Worm (Caenorhabditis elegans) whole organism, late embryonic: ENCODE measurements around the gene srh-127.

Experiments used
- C08G9.2 ChIP-seq: sonication (generic microtip); optimal IDR thresholded peaks from 2 replicates; lab custom pipeline; 2016; ENCODE audit warnings: mild to moderate bottlenecking, missing genetic modification characterization, moderate library complexity, missing compliant biosample characterization
- C38D4.7 ChIP-seq: fragments of 200-800 bp; sonication (Bioruptor generic); optimal IDR thresholded peaks from 2 replicates; lab custom pipeline; 2018; ENCODE audit warnings: mild to moderate bottlenecking, missing genetic modification characterization, moderate library complexity, missing compliant biosample characterization
- K09A11.1 ChIP-seq: sonication (generic microtip); optimal IDR thresholded peaks from 2 replicates; lab custom pipeline; 2017; ENCODE audit warnings: antibody characterized with exemption, mild to moderate bottlenecking, missing genetic modification characterization, missing compliant biosample characterization; ENCODE audit not compliant: insufficient read depth
- Y22D7AL.16 ChIP-seq: sonication (generic microtip); optimal IDR thresholded peaks from 2 replicates; lab custom pipeline; 2016; ENCODE audit warnings: missing genetic modification characterization, missing compliant biosample characterization
- ahr-1 ChIP-seq: sonication (generic microtip); optimal IDR thresholded peaks from 2 replicates; lab custom pipeline; 2016; ENCODE audit warnings: missing genetic modification characterization, missing compliant biosample characterization
- ama-1 ChIP-seq: fragments of 150-350 bp; optimal IDR thresholded peaks from 2 replicates; lab custom pipeline; 2014
- ceh-18 ChIP-seq: sonication (generic microtip); optimal IDR thresholded peaks from 2 replicates; lab custom pipeline; 2016; ENCODE audit warnings: missing genetic modification characterization, missing compliant biosample characterization
- ceh-19 ChIP-seq: fragments of 200-800 bp; sonication (Bioruptor generic); optimal IDR thresholded peaks from 2 replicates; lab custom pipeline; 2018; ENCODE audit warnings: mild to moderate bottlenecking, missing genetic modification characterization, missing compliant biosample characterization
- ceh-2 ChIP-seq: sonication (generic microtip); optimal IDR thresholded peaks from 2 replicates; lab custom pipeline; 2016; ENCODE audit warnings: missing genotype, missing genetic modification characterization, missing compliant biosample characterization
- ceh-24 ChIP-seq: sonication (generic microtip); optimal IDR thresholded peaks from 2 replicates; lab custom pipeline; 2016; ENCODE audit warnings: mild to moderate bottlenecking, missing genetic modification characterization, missing compliant biosample characterization
- ceh-30 ChIP-seq: fragments of 150-350 bp; optimal IDR thresholded peaks from 2 replicates; lab custom pipeline; 2014; ENCODE audit warnings: missing biosample characterization, missing genetic modification characterization
- ceh-34 ChIP-seq: sonication (generic microtip); optimal IDR thresholded peaks from 2 replicates; lab custom pipeline; 2016; ENCODE audit warnings: mild to moderate bottlenecking, missing genetic modification characterization, missing compliant biosample characterization
- che-1 ChIP-seq: sonication (generic microtip); optimal IDR thresholded peaks from 2 replicates; lab custom pipeline; 2016; ENCODE audit warnings: mild to moderate bottlenecking, missing genetic modification characterization, missing compliant biosample characterization
- elt-2 ChIP-seq: sonication (generic microtip); optimal IDR thresholded peaks from 2 replicates; lab custom pipeline; 2016; ENCODE audit warnings: missing genetic modification reagents, missing genetic modification characterization, missing compliant biosample characterization
- fkh-6 ChIP-seq: sonication (generic microtip); optimal IDR thresholded peaks from 2 replicates; lab custom pipeline; 2016; ENCODE audit warnings: missing genetic modification characterization, missing compliant biosample characterization
- hlh-13 ChIP-seq: fragments of 200-800 bp; sonication (Bioruptor generic); optimal IDR thresholded peaks from 2 replicates; lab custom pipeline; 2018; ENCODE audit warnings: mild to moderate bottlenecking, missing genetic modification characterization, missing compliant biosample characterization
- hlh-15 ChIP-seq: sonication (generic microtip); optimal IDR thresholded peaks from 2 replicates; lab custom pipeline; 2016; ENCODE audit warnings: missing genetic modification characterization, missing compliant biosample characterization
- hlh-6 ChIP-seq: sonication (generic microtip); optimal IDR thresholded peaks from 2 replicates; lab custom pipeline; 2016; ENCODE audit warnings: missing genotype, missing genetic modification characterization, missing compliant biosample characterization
- mec-3 ChIP-seq: sonication (generic microtip); optimal IDR thresholded peaks from 2 replicates; lab custom pipeline; 2016; ENCODE audit warnings: borderline replicate concordance, missing genetic modification characterization, missing compliant biosample characterization
- nfya-1 ChIP-seq: sonication (generic microtip); optimal IDR thresholded peaks from 2 replicates; lab custom pipeline; 2017; ENCODE audit warnings: missing genetic modification characterization, mild to moderate bottlenecking, missing compliant biosample characterization, antibody characterized with exemption, moderate library complexity
- pag-3 ChIP-seq: sonication (generic microtip); optimal IDR thresholded peaks from 2 replicates; lab custom pipeline; 2016; ENCODE audit warnings: missing compliant biosample characterization, missing genetic modification characterization, borderline replicate concordance
- pat-9 ChIP-seq: fragments of 200-800 bp; sonication (Bioruptor generic); optimal IDR thresholded peaks from 2 replicates; lab custom pipeline; 2018; ENCODE audit warnings: mild to moderate bottlenecking, missing genetic modification characterization, moderate library complexity, missing compliant biosample characterization
- pha-2 ChIP-seq: sonication (generic microtip); optimal IDR thresholded peaks from 2 replicates; lab custom pipeline; 2017; ENCODE audit warnings: mild to moderate bottlenecking, missing genetic modification characterization, missing compliant biosample characterization
- pha-4 ChIP-seq: fragments of 150-350 bp; optimal IDR thresholded peaks from 2 replicates; lab custom pipeline; 2018; ENCODE audit warnings: missing biosample characterization, missing genetic modification reagents, missing genetic modification characterization
- pros-1 ChIP-seq: fragments of 150-350 bp; optimal IDR thresholded peaks from 2 replicates; lab custom pipeline; 2014; ENCODE audit warnings: missing biosample characterization, missing genetic modification reagents, missing genetic modification characterization
- rnt-1 ChIP-seq: sonication (generic microtip); optimal IDR thresholded peaks from 2 replicates; lab custom pipeline; 2016; ENCODE audit warnings: missing genetic modification characterization, missing compliant biosample characterization
- sdc-2 ChIP-seq: sonication (generic microtip); optimal IDR thresholded peaks from 2 replicates; lab custom pipeline; 2016; ENCODE audit warnings: missing genotype, missing genetic modification characterization, missing compliant biosample characterization
- sox-2 ChIP-seq: fragments of 200-800 bp; sonication (Bioruptor generic); IDR thresholded peaks from 2 replicates; pipeline ENCODE4 v1.3.6; 2022; ENCODE audit warnings: missing genetic modification reagents, missing genetic modification characterization, missing compliant biosample characterization
- ttx-3 ChIP-seq: sonication (generic microtip); optimal IDR thresholded peaks from 2 replicates; lab custom pipeline; 2016; ENCODE audit warnings: missing genetic modification reagents, missing genetic modification characterization, missing compliant biosample characterization
- unc-86 ChIP-seq: sonication (generic microtip); optimal IDR thresholded peaks from 2 replicates; lab custom pipeline; 2016; ENCODE audit warnings: missing genetic modification characterization, missing compliant biosample characterization

Gene srh-127

DNA sequence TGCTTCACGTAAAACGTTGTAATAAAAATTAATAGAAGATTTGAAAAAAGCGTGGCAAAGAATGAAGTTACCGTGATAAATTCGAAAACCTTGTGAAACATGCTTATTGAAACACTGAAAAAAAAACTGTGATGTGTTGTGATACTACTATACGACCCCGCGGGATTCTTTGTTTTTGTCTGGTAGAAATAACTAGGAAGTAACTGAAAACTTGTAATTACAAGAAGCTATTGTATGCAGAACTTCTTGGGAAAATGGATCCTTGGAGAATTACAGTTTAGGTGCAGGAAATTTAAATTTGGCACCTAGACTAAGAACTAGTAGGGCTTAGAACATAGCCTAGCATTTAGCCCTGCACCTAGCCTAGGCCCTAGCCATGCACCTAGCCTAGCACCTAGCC, 13.3 kb upstream of the srh-127 start, which contains the start of gene str-39:
Gene str-39 (minus strand): TSS at position 101 of the 400 bp plus-strand sequence.
- TF ChIP-seq hlh-13 (GFP tag; lab: Kevin White, UChicago) (no peak), ahr-1 (no peak), rnt-1 (tag; lab: Kevin White, UChicago) (no peak), ceh-34 (tag; lab: Kevin White, UChicago) (no peak)

DNA sequence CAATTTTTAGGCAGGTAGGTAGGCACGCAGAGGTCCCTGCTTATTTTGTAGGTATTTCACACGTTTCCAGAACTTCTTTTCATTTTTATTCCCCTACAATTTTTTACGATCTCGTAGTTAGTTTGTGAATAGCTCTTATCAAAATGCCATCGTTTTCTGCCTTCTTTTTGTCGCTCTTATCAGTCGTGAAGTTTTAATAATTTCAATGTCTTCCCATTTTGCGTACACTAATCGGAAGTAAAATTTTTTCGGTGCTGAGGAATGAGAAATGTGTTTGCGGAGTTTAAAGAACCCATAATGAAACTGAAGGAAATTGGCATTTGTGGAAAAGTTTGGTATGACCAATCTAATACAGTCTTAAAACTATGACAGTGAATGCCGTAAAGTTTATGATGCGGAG, 12.7 kb upstream of the srh-127 start:
- TF ChIP-seq pha-2 (no peak), ceh-30 (tag; lab: Kevin White, UChicago) (no peak), pros-1 (tag; lab: Kevin White, UChicago) (no peak), elt-2 (tag; lab: Kevin White, UChicago) (peak; percentile 26), ceh-2 (no peak), unc-86 (tag; lab: Kevin White, UChicago) (no peak), hlh-6 (tag; lab: Kevin White, UChicago) (no peak)
- TF ChIP-seq, all 69 proteins: peak for 1

DNA sequence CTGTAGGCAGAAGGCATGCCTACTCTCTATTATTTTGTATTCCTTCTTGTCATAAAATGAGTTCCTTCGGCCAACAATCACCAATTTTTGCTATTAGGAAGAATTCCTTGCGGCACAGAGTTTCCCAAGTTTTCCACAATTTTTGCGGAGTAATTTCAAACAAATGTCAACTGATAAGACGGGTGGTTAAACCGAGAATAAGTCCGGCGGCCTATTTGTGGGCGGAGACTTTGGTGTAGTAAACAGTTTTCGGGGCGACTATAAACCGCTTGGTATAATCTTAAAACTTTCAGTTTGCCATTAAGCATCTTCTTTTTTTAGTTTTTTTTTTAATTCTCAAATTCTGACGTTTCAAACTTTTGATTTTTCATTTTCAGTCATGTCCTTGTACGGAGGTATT, 12.1 kb upstream of the srh-127 start, which contains the start of gene ifc-1:
Gene ifc-1 (plus strand): TSS at position 378 of the 400 bp plus-strand sequence.
- TF ChIP-seq ama-1 (lab: Kevin White, UChicago) (no peak), Y22D7AL.16 (tag; lab: Kevin White, UChicago) (no peak), ceh-24 (tag; lab: Kevin White, UChicago) (no peak), ceh-18 (tag; lab: Kevin White, UChicago) (no peak)
- TF ChIP-seq, all 69 proteins: peak for 0

DNA sequence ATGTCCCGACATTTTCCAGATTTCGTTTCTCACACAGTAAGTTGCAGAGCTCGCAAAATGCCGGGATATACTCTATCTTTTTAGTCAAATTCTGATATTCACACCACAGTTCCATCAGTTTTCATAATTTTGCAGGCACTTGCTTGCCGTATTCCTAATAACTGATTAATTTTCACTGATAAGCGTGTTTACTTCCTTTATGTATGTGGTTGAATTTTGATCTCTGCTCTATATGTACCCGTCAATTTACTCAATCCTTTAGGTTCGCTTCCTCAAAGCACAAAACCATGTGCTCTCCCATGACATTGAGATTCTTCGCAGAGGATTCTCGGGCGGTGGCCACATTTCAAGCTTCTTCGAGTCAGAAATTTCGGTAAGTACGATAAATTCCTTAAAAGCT, 11.5 kb upstream of the srh-127 start:
- TF ChIP-seq ttx-3 (tag; lab: Kevin White, UChicago) (no peak), fkh-6 (tag; lab: Kevin White, UChicago) (no peak), sox-2 (GFP tag; lab: Robert Waterston, UW) (no peak), sdc-2 (tag; lab: Kevin White, UChicago) (no peak)

DNA sequence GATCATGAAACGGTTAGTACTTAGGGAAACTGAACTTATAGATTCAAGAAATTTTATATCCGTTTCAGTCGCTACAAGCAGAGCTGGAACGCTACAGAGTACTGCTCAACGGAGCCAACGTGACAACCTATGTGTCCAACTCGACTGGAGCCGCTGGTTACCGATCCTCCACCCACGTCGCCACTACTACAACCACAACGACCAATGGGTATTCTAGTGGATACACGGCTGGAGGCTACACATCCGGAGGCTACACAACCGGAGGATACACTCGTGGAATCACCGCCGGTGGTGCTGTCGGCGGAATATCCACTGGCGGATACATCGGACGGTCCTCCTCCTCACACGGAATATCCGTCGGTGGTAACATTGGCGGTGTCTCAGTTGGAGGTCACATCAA, 10.0 kb upstream of the srh-127 start:
- TF ChIP-seq hlh-15 (tag; lab: Kevin White, UChicago) (no peak), nfya-1 (tag; lab: Kevin White, UChicago) (no peak), ceh-34 (tag; lab: Kevin White, UChicago) (no peak), C08G9.2 (tag; lab: Kevin White, UChicago) (no peak), ceh-2 (no peak), C38D4.7 (GFP tag; lab: Kevin White, UChicago) (no peak)
- TF ChIP-seq, all 69 proteins: peak for 0

DNA sequence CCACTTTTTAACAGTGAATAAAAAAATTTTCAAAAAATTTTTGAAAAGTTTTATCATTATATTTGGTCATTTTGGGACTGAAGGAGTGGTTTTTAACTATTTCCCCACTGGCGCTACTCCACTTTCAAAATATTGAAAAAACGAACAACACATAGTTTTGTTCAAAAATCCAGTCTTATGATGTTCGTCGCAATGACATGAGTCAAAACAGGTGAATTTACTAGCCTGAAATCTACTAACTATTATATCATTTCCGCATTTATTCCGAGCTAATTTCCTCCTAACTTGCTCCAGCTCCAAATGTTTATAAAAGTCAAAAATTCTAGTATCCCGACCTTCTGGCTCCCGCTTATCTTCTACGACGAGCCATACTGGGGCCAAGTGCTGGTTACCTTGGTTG, 8.7 kb upstream of the srh-127 start, which contains the start of gene sre-24:
Gene sre-24 (plus strand): TSS at position 301 of the 400 bp plus-strand sequence.
- TF ChIP-seq pag-3 (tag; lab: Kevin White, UChicago) (no peak), che-1 (no peak), mec-3 (no peak), pha-4 (tag; lab: Kevin White, UChicago) (no peak), pat-9 (tag; lab: Kevin White, UChicago) (no peak), elt-2 (tag; lab: Kevin White, UChicago) (no peak), ceh-34 (tag; lab: Kevin White, UChicago) (no peak), K09A11.1 (tag; lab: Kevin White, UChicago) (no peak), ceh-19 (no peak), ceh-30 (tag; lab: Kevin White, UChicago) (no peak), fkh-6 (tag; lab: Kevin White, UChicago) (no peak)

DNA sequence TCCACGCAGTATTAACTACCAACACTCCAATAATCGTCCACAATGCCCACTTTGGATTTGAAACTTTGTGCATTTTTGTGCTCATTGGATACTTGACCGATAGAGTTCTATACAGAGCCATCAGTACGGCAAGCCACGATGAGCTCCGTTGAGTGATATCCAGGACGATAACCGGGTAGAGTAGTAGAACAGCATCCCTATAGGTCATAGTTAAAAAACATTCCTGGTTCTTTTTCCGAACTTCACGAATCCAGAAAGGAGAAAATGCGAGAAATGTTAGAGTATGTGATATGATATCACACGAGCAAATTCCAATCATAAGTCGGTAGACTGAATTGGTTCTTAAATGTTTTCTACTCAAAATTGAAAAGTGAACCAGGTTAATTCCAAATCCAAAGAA, 4.8 kb upstream of the srh-127 start:
- TF ChIP-seq unc-86 (tag; lab: Kevin White, UChicago) (no peak), pat-9 (tag; lab: Kevin White, UChicago) (no peak)
- TF ChIP-seq, all 69 proteins: peak for 0
